Worm (Caenorhabditis elegans) whole organism, young adult: Measurements from ENCODE around the gene W03C9.2.

Experiments used
- B0035.1 ChIP-seq: sonication (generic microtip); optimal IDR thresholded peaks from 2 replicates; lab custom pipeline; 2016; ENCODE audit warnings: missing genetic modification characterization, mild to moderate bottlenecking, missing compliant biosample characterization, missing genotype, missing genetic modification reagents
- B0261.1 ChIP-seq: sonication (generic microtip); optimal IDR thresholded peaks from 2 replicates; lab custom pipeline; 2016; ENCODE audit warnings: mild to moderate bottlenecking, missing genetic modification characterization, moderate library complexity, missing compliant biosample characterization
- D2030.7 ChIP-seq: fragments of 200-800 bp; sonication (Bioruptor generic); IDR thresholded peaks from 2 replicates; pipeline ENCODE4 v1.3.6; 2022; ENCODE audit warnings: missing genetic modification reagents, missing genetic modification characterization, missing compliant biosample characterization
- F10E7.11 ChIP-seq: sonication (generic microtip); optimal IDR thresholded peaks from 2 replicates; lab custom pipeline; 2017; ENCODE audit warnings: mild to moderate bottlenecking, missing genetic modification characterization, moderate library complexity, missing compliant biosample characterization
- F23B12.7 ChIP-seq: sonication (generic microtip); optimal IDR thresholded peaks from 2 replicates; lab custom pipeline; 2017; ENCODE audit warnings: missing genetic modification characterization, mild to moderate bottlenecking, missing compliant biosample characterization, antibody characterized with exemption, moderate library complexity; ENCODE audit not compliant: insufficient read depth
- F37B4.10 ChIP-seq: fragments of 200-800 bp; sonication (Bioruptor generic); IDR thresholded peaks from 2 replicates; pipeline ENCODE4 v1.3.6; 2022; ENCODE audit warnings: missing genetic modification characterization, missing compliant biosample characterization
- K11D2.4 ChIP-seq: fragments of 200-800 bp; sonication (Bioruptor generic); IDR thresholded peaks from 2 replicates; pipeline ENCODE4 v1.3.6; 2022; ENCODE audit warnings: missing genetic modification reagents, missing genetic modification characterization, missing compliant biosample characterization
- Y79H2A.3 ChIP-seq: fragments of 200-800 bp; sonication (Bioruptor generic); conservative IDR thresholded peaks from 2 replicates; pipeline ENCODE4 v1.3.6; 2022; ENCODE audit warnings: missing genetic modification reagents, missing genetic modification characterization, missing compliant biosample characterization
- Y95B8A.8 ChIP-seq: fragments of 200-800 bp; sonication (Bioruptor generic); IDR thresholded peaks from 2 replicates; pipeline ENCODE4 v1.3.6; 2022; ENCODE audit warnings: missing genetic modification reagents, missing genetic modification characterization, missing compliant biosample characterization
- akir-1 ChIP-seq: fragments of 200-800 bp; sonication (Bioruptor generic); optimal IDR thresholded peaks from 2 replicates; lab custom pipeline; 2018; ENCODE audit warnings: mild to moderate bottlenecking, missing genetic modification characterization, moderate library complexity, missing compliant biosample characterization
- aptf-2 ChIP-seq: fragments of 200-800 bp; sonication (Bioruptor generic); conservative IDR thresholded peaks from 2 replicates; pipeline ENCODE4 v1.3.6; 2022; ENCODE audit warnings: missing genetic modification reagents, missing genetic modification characterization, missing compliant biosample characterization
- athp-1 ChIP-seq: sonication (generic microtip); optimal IDR thresholded peaks from 2 replicates; lab custom pipeline; 2017; ENCODE audit warnings: mild to moderate bottlenecking, missing genetic modification characterization, missing compliant biosample characterization
- attf-3 ChIP-seq: fragments of 200-800 bp; sonication (Bioruptor generic); conservative IDR thresholded peaks from 2 replicates; pipeline ENCODE4 v1.3.6; 2022; ENCODE audit warnings: missing genetic modification reagents, missing genetic modification characterization, missing compliant biosample characterization
- attf-5 ChIP-seq: fragments of 200-800 bp; sonication (Bioruptor generic); optimal IDR thresholded peaks from 2 replicates; lab custom pipeline; 2018; ENCODE audit warnings: mild to moderate bottlenecking, missing genetic modification characterization, missing compliant biosample characterization
- ccch-3 ChIP-seq: fragments of 200-800 bp; sonication (Bioruptor generic); optimal IDR thresholded peaks from 2 replicates; lab custom pipeline; 2018; ENCODE audit warnings: mild to moderate bottlenecking, missing genetic modification characterization, missing compliant biosample characterization
- ceh-40 ChIP-seq: fragments of 200-800 bp; sonication (Bioruptor generic); IDR thresholded peaks from 2 replicates; pipeline ENCODE4 v1.3.6; 2022; ENCODE audit warnings: missing genetic modification characterization, missing compliant biosample characterization
- chd-7 ChIP-seq: sonication (generic microtip); optimal IDR thresholded peaks from 2 replicates; lab custom pipeline; 2016; ENCODE audit warnings: mild to moderate bottlenecking, missing genetic modification characterization, moderate library complexity, missing compliant biosample characterization
- dpff-1 ChIP-seq: sonication (generic microtip); optimal IDR thresholded peaks from 2 replicates; lab custom pipeline; 2017; ENCODE audit warnings: mild to moderate bottlenecking, missing genetic modification characterization, missing compliant biosample characterization
- dpl-1 ChIP-seq: fragments of 150-350 bp; optimal IDR thresholded peaks from 2 replicates; lab custom pipeline; 2014; ENCODE audit warnings: missing biosample characterization, missing genetic modification reagents, missing genetic modification characterization
- efl-1 ChIP-seq: fragments of 150-350 bp; optimal IDR thresholded peaks from 2 replicates; lab custom pipeline; 2014; ENCODE audit warnings: missing biosample characterization, missing genetic modification reagents, missing genetic modification characterization
- egrh-3 ChIP-seq: fragments of 200-800 bp; sonication (Bioruptor generic); IDR thresholded peaks from 2 replicates; pipeline ENCODE4 v1.3.6; 2022; ENCODE audit warnings: missing genetic modification reagents, missing genetic modification characterization, missing compliant biosample characterization
- gei-17 ChIP-seq: fragments of 200-800 bp; sonication (Bioruptor generic); optimal IDR thresholded peaks from 2 replicates; lab custom pipeline; 2018; ENCODE audit warnings: mild to moderate bottlenecking, missing genetic modification characterization, missing compliant biosample characterization
- hmg-1.2 ChIP-seq: fragments of 200-800 bp; sonication (Bioruptor generic); IDR thresholded peaks from 2 replicates; pipeline ENCODE4 v1.3.6; 2022; ENCODE audit warnings: missing genetic modification reagents, missing genetic modification characterization, missing compliant biosample characterization
- hrde-1 ChIP-seq: sonication (generic microtip); optimal IDR thresholded peaks from 2 replicates; lab custom pipeline; 2016; ENCODE audit warnings: missing genetic modification characterization, mild to moderate bottlenecking, missing compliant biosample characterization, moderate library complexity, missing genotype, missing genetic modification reagents, borderline replicate concordance
- lag-1 ChIP-seq: fragments of 200-800 bp; sonication (Bioruptor generic); IDR thresholded peaks from 2 replicates; pipeline ENCODE4 v1.3.6; 2022; ENCODE audit warnings: missing genetic modification reagents, missing genetic modification characterization, missing compliant biosample characterization
- lir-1 ChIP-seq: fragments of 200-800 bp; sonication (Bioruptor generic); conservative IDR thresholded peaks from 2 replicates; pipeline ENCODE4 v1.3.6; 2022; ENCODE audit warnings: missing genetic modification reagents, missing genetic modification characterization, missing compliant biosample characterization
- lsy-27 ChIP-seq: sonication (generic microtip); optimal IDR thresholded peaks from 2 replicates; lab custom pipeline; 2017; ENCODE audit warnings: missing genetic modification characterization, mild to moderate bottlenecking, missing compliant biosample characterization, antibody characterized with exemption, missing genotype, borderline replicate concordance; ENCODE audit not compliant: insufficient read depth
- madf-6 ChIP-seq: fragments of 200-800 bp; sonication (Bioruptor generic); IDR thresholded peaks from 2 replicates; pipeline ENCODE4 v1.3.6; 2022; ENCODE audit warnings: missing genetic modification reagents, missing genetic modification characterization, missing compliant biosample characterization
- mcd-1 ChIP-seq: fragments of 200-800 bp; sonication (Bioruptor generic); IDR thresholded peaks from 2 replicates; pipeline ENCODE4 v1.3.6; 2022; ENCODE audit warnings: missing genetic modification reagents, missing genetic modification characterization, missing compliant biosample characterization
- mel-28 ChIP-seq: sonication (generic microtip); optimal IDR thresholded peaks from 2 replicates; lab custom pipeline; 2016; ENCODE audit warnings: borderline replicate concordance, mild to moderate bottlenecking, missing genetic modification characterization, missing compliant biosample characterization
- nfya-2 ChIP-seq: fragments of 200-800 bp; sonication (Bioruptor generic); IDR thresholded peaks from 2 replicates; pipeline ENCODE4 v1.3.6; 2022; ENCODE audit warnings: missing genetic modification reagents, missing genetic modification characterization, missing compliant biosample characterization
- nhr-120 ChIP-seq: fragments of 200-800 bp; sonication (Bioruptor generic); IDR thresholded peaks from 2 replicates; pipeline ENCODE4 v1.3.6; 2022; ENCODE audit warnings: missing genetic modification characterization, missing compliant biosample characterization
- nhr-27 ChIP-seq: fragments of 200-800 bp; sonication (Bioruptor generic); optimal IDR thresholded peaks from 2 replicates; lab custom pipeline; 2018; ENCODE audit warnings: mild to moderate bottlenecking, missing genetic modification characterization, moderate library complexity, missing compliant biosample characterization
- repo-1 ChIP-seq: sonication (generic microtip); optimal IDR thresholded peaks from 2 replicates; lab custom pipeline; 2017; ENCODE audit warnings: mild to moderate bottlenecking, missing genetic modification characterization, missing compliant biosample characterization
- sdz-38 ChIP-seq: sonication (generic microtip); optimal IDR thresholded peaks from 2 replicates; lab custom pipeline; 2016; ENCODE audit warnings: missing genotype, missing genetic modification characterization, missing compliant biosample characterization
- sea-2 ChIP-seq: fragments of 200-800 bp; sonication (Bioruptor generic); IDR thresholded peaks from 2 replicates; pipeline ENCODE4 v1.3.6; 2022; ENCODE audit warnings: missing genetic modification characterization, missing compliant biosample characterization
- snpc-1.3 ChIP-seq: sonication (generic microtip); optimal IDR thresholded peaks from 2 replicates; lab custom pipeline; 2017; ENCODE audit warnings: missing genetic modification characterization, mild to moderate bottlenecking, missing compliant biosample characterization, antibody characterized with exemption, moderate library complexity, missing genotype, missing genetic modification reagents; ENCODE audit not compliant: insufficient read depth
- snpc-3.4 ChIP-seq: sonication (generic microtip); optimal IDR thresholded peaks from 2 replicates; lab custom pipeline; 2017; ENCODE audit warnings: missing genetic modification characterization, mild to moderate bottlenecking, missing compliant biosample characterization, antibody characterized with exemption, moderate library complexity, missing genotype, missing genetic modification reagents
- snpc-4 ChIP-seq, 5 experiments: fragments of 150-350 bp in 1 of 5; sonication (generic microtip) in 4 of 5; optimal IDR thresholded peaks; 2 replicates each; lab custom pipeline; 2014 to 2018; ENCODE audit warnings: missing genetic modification characterization in 5 of 5, missing biosample characterization in 3 of 5, antibody characterized with exemption in 2 of 5, mild to moderate bottlenecking in 2 of 5, missing compliant biosample characterization in 2 of 5, missing genotype in 2 of 5, moderate library complexity in 2 of 5, missing genetic modification reagents in 1 of 5
- somi-1 ChIP-seq: fragments of 200-800 bp; sonication (Bioruptor generic); optimal IDR thresholded peaks from 2 replicates; lab custom pipeline; 2018; ENCODE audit warnings: mild to moderate bottlenecking, missing genetic modification characterization, missing compliant biosample characterization
- unc-62 ChIP-seq: fragments of 150-350 bp; optimal IDR thresholded peaks from 2 replicates; lab custom pipeline; 2014; ENCODE audit warnings: missing biosample characterization, missing genetic modification reagents, missing genetic modification characterization
- xnd-1 ChIP-seq: sonication (generic microtip); optimal IDR thresholded peaks from 2 replicates; lab custom pipeline; 2016; ENCODE audit warnings: missing genotype, missing genetic modification reagents, missing genetic modification characterization, missing compliant biosample characterization
- zfh-2 ChIP-seq: fragments of 200-800 bp; sonication (Bioruptor generic); conservative IDR thresholded peaks from 2 replicates; pipeline ENCODE4 v1.3.6; 2022; ENCODE audit warnings: missing genetic modification reagents, missing genetic modification characterization, missing compliant biosample characterization
- zim-3 ChIP-seq: sonication (generic microtip); optimal IDR thresholded peaks from 2 replicates; lab custom pipeline; 2017; ENCODE audit warnings: mild to moderate bottlenecking, missing genetic modification characterization, moderate library complexity, missing compliant biosample characterization
- ztf-22 ChIP-seq: fragments of 200-800 bp; sonication (Bioruptor generic); optimal IDR thresholded peaks from 2 replicates; lab custom pipeline; 2018; ENCODE audit warnings: mild to moderate bottlenecking, missing genetic modification characterization, moderate library complexity, missing compliant biosample characterization
- ztf-26 ChIP-seq: sonication (generic microtip); optimal IDR thresholded peaks from 2 replicates; lab custom pipeline; 2017; ENCODE audit warnings: missing genetic modification characterization, missing compliant biosample characterization
- ztf-3 ChIP-seq: fragments of 200-800 bp; sonication (Bioruptor generic); optimal IDR thresholded peaks from 2 replicates; lab custom pipeline; 2018; ENCODE audit warnings: mild to moderate bottlenecking, missing genetic modification characterization, missing compliant biosample characterization

Gene W03C9.2

ce11 chrII:11980110-11980509 is 17.9 kb downstream of the W03C9.2 start (continued):
- TF ChIP-seq F37B4.10 (GFP tag; lab: Robert Waterston, UW) (no peak), somi-1 (no peak), gei-17 (no peak), B0035.1 (tag; lab: Kevin White, UChicago) (peak; percentile 62), F10E7.11 (no peak), egrh-3 (GFP tag; lab: Robert Waterston, UW) (peak; percentile 59), xnd-1 (tag; lab: Kevin White, UChicago) (peak; percentile 4), snpc-3.4 (peak; percentile 88), ceh-40 (GFP tag; lab: Robert Waterston, UW) (no peak), aptf-2 (no peak), snpc-4 (GFP tag; optimal IDR thresholded peaks at IDR 0.05; lab: Kevin White, UChicago) (peak; percentile 23), snpc-4 (tag; optimal IDR thresholded peaks at IDR 0.05; lab: Kevin White, UChicago) (peak in 3 of 4 experiments; percentile 66 to 79 (median 66)), madf-6 (GFP tag; lab: Robert Waterston, UW) (no peak; the same call in 1 of the 2 replicates), ztf-26 (tag; lab: Kevin White, UChicago) (peak; percentile 76), nhr-27 (tag; lab: Kevin White, UChicago) (no peak), dpff-1 (tag; lab: Kevin White, UChicago) (no peak), nhr-120 (GFP tag; lab: Robert Waterston, UW) (no peak), attf-3 (GFP tag; lab: Robert Waterston, UW) (no peak), repo-1 (tag; lab: Kevin White, UChicago) (peak; percentile 13), unc-62 (GFP tag; lab: Kevin White, UChicago) (no peak), chd-7 (tag; lab: Kevin White, UChicago) (no peak), attf-5 (peak; percentile 94), mcd-1 (GFP tag; lab: Robert Waterston, UW) (peak; percentile 88), K11D2.4 (GFP tag; lab: Robert Waterston, UW) (no peak), D2030.7 (GFP tag; lab: Robert Waterston, UW) (peak; percentile 96), B0261.1 (tag; lab: Kevin White, UChicago) (no peak), hrde-1 (tag; lab: Kevin White, UChicago) (peak; percentile 18), lag-1 (GFP tag; lab: Robert Waterston, UW) (no peak), ztf-3 (GFP tag; lab: Kevin White, UChicago) (no peak), ztf-22 (GFP tag; lab: Kevin White, UChicago) (no peak), sdz-38 (tag; lab: Kevin White, UChicago) (no peak), Y79H2A.3 (GFP tag; lab: Robert Waterston, UW) (no peak), snpc-1.3 (tag; lab: Kevin White, UChicago) (peak; percentile 87), efl-1 (peak; percentile 55), ccch-3 (peak; percentile 65), zim-3 (no peak), zfh-2 (GFP tag; lab: Robert Waterston, UW) (no peak), akir-1 (GFP tag; lab: Kevin White, UChicago) (no peak), Y95B8A.8 (GFP tag; lab: Robert Waterston, UW) (peak; percentile 97), lir-1 (GFP tag; lab: Robert Waterston, UW) (peak; percentile 88), sea-2 (GFP tag; lab: Robert Waterston, UW) (no peak), F23B12.7 (tag; lab: Kevin White, UChicago) (no peak), athp-1 (tag; lab: Kevin White, UChicago) (peak; percentile 89), dpl-1 (GFP tag; lab: Kevin White, UChicago) (peak; percentile 27), lsy-27 (no peak), hmg-1.2 (GFP tag; lab: Robert Waterston, UW) (peak; percentile 98), nfya-2 (no peak), mel-28 (tag; lab: Kevin White, UChicago) (no peak)
